Worm (Caenorhabditis elegans): Measurements from ENCODE around the gene lis-1.

ce11 chrIII:13340504-13341274, 35.8 kb downstream of the lis-1 start:
- TF ChIP-seq ceh-36 (tag; optimal IDR thresholded peaks at IDR 0.05) (no peak), flt-1 (GFP tag; IDR thresholded peaks at IDR 0.05) (no peak), ama-1 (optimal IDR thresholded peaks at IDR 0.05) (no peak), scrt-1 (GFP tag; IDR thresholded peaks at IDR 0.05) (no peak), hmbx-1 (tag; optimal IDR thresholded peaks at IDR 0.05) (no peak), ceh-13 (GFP tag; optimal IDR thresholded peaks at IDR 0.05) (no peak), B0310.2 (tag; optimal IDR thresholded peaks at IDR 0.05) (no peak), sea-1 (GFP tag; conservative IDR thresholded peaks at IDR 0.05) (no peak)
